Fruit fly (Drosophila melanogaster) whole organism, embryonic: ENCODE data around the gene spas.

Experiments
- B-H1 ChIP-seq: fragments of 200-800 bp; sonication (Bioruptor generic); IDR thresholded peaks from 3 replicates; pipeline ENCODE4 v1.3.6; 2022; ENCODE audit warnings: missing biosample characterization, missing genetic modification characterization
- BEAF-32 ChIP-seq: fragments of 200-800 bp; sonication (Bioruptor generic); optimal IDR thresholded peaks from 3 replicates; lab custom pipeline; 2017; ENCODE audit warnings: missing biosample characterization, missing genetic modification characterization, mild to moderate bottlenecking, moderate library complexity, missing genetic modification reagents
- CG10462 ChIP-seq: fragments of 200-800 bp; sonication (Bioruptor generic); optimal IDR thresholded peaks from 2 replicates; lab custom pipeline; 2016; ENCODE audit warnings: missing biosample characterization, missing genetic modification characterization
- CG10565 ChIP-seq: fragments of 200-800 bp; sonication (Bioruptor generic); optimal IDR thresholded peaks from 3 replicates; lab custom pipeline; 2016; ENCODE audit warnings: missing biosample characterization, mild to moderate bottlenecking, missing genetic modification characterization
- CG10654 ChIP-seq: fragments of 200-800 bp; sonication (Bioruptor generic); optimal IDR thresholded peaks from 2 replicates; lab custom pipeline; 2016; ENCODE audit warnings: missing biosample characterization, missing genetic modification characterization
- CG11696 ChIP-seq: fragments of 200-800 bp; sonication (Bioruptor generic); IDR thresholded peaks from 2 replicates; pipeline ENCODE4 v1.3.6; 2022; ENCODE audit warnings: missing biosample characterization, missing genetic modification characterization
- CG12155 ChIP-seq: fragments of 200-800 bp; sonication (Bioruptor generic); optimal IDR thresholded peaks from 3 replicates; lab custom pipeline; 2016; ENCODE audit warnings: missing biosample characterization, missing genetic modification characterization
- CG12236 ChIP-seq: fragments of 200-800 bp; sonication (Bioruptor generic); optimal IDR thresholded peaks from 2 replicates; lab custom pipeline; 2016; ENCODE audit warnings: missing biosample characterization, missing genetic modification characterization
- CG13287 ChIP-seq: fragments of 200-800 bp; sonication (Bioruptor generic); IDR thresholded peaks from 2 replicates; pipeline ENCODE4 v1.3.6; 2022; ENCODE audit warnings: missing biosample characterization, missing genetic modification characterization; ENCODE audit not compliant: partially characterized antibody
- CG14710 ChIP-seq: fragments of 200-800 bp; sonication (Bioruptor generic); optimal IDR thresholded peaks from 3 replicates; lab custom pipeline; 2019; ENCODE audit warnings: missing biosample characterization, mild to moderate bottlenecking, missing genetic modification characterization, moderate library complexity
- CG15479 ChIP-seq: fragments of 200-800 bp; sonication (Bioruptor generic); optimal IDR thresholded peaks from 3 replicates; lab custom pipeline; 2019; ENCODE audit warnings: missing biosample characterization, mild to moderate bottlenecking, missing genetic modification characterization, moderate library complexity
- CG17328 ChIP-seq: fragments of 200-800 bp; sonication (Bioruptor generic); IDR thresholded peaks from 2 replicates; pipeline ENCODE4 v1.3.6; 2022; ENCODE audit warnings: missing biosample characterization, missing genetic modification characterization
- CG17802 ChIP-seq: fragments of 200-800 bp; sonication (Bioruptor generic); optimal IDR thresholded peaks from 2 replicates; lab custom pipeline; 2018; ENCODE audit warnings: missing biosample characterization, mild to moderate bottlenecking, missing genetic modification characterization, moderate library complexity
- CG2889 ChIP-seq: fragments of 200-800 bp; sonication (Bioruptor generic); IDR thresholded peaks from 3 replicates; pipeline ENCODE4 v1.3.6; 2022; ENCODE audit warnings: missing biosample characterization, missing genetic modification characterization
- CG43689 ChIP-seq: fragments of 200-800 bp; sonication (Bioruptor generic); IDR thresholded peaks from 2 replicates; pipeline ENCODE4 v1.3.6; 2022; ENCODE audit warnings: missing biosample characterization, missing genetic modification characterization
- CG4617 ChIP-seq: fragments of 200-800 bp; sonication (Bioruptor generic); optimal IDR thresholded peaks from 3 replicates; lab custom pipeline; 2016; ENCODE audit warnings: missing biosample characterization, missing genetic modification characterization, borderline replicate concordance
- CG6854 ChIP-seq: fragments of 200-800 bp; sonication (Bioruptor generic); optimal IDR thresholded peaks from 3 replicates; lab custom pipeline; 2017; ENCODE audit warnings: missing biosample characterization, mild to moderate bottlenecking, missing genetic modification characterization
- CG7987 ChIP-seq: fragments of 200-800 bp; sonication (Bioruptor generic); optimal IDR thresholded peaks from 2 replicates; lab custom pipeline; 2018; ENCODE audit warnings: missing biosample characterization, mild to moderate bottlenecking, missing genetic modification characterization, moderate library complexity
- CG8089 ChIP-seq: fragments of 200-800 bp; sonication (Bioruptor generic); optimal IDR thresholded peaks from 3 replicates; lab custom pipeline; 2016; ENCODE audit warnings: missing biosample characterization, missing genetic modification characterization
- CG8944 ChIP-seq: fragments of 200-800 bp; sonication (Bioruptor generic); optimal IDR thresholded peaks from 3 replicates; lab custom pipeline; 2016; ENCODE audit warnings: missing biosample characterization, missing genetic modification characterization
- CG9727 ChIP-seq: fragments of 200-800 bp; sonication (Bioruptor generic); optimal IDR thresholded peaks from 3 replicates; lab custom pipeline; 2017; ENCODE audit warnings: missing biosample characterization, mild to moderate bottlenecking, missing genetic modification characterization
- CG9932 ChIP-seq: fragments of 200-800 bp; sonication (Bioruptor generic); IDR thresholded peaks from 2 replicates; pipeline ENCODE4 v1.3.6; 2022; ENCODE audit warnings: missing biosample characterization, missing genetic modification characterization
- Fer3 ChIP-seq: fragments of 200-800 bp; sonication (Bioruptor generic); optimal IDR thresholded peaks from 2 replicates; lab custom pipeline; 2018; ENCODE audit warnings: missing biosample characterization, mild to moderate bottlenecking, missing genetic modification characterization, moderate library complexity
- HHEX ChIP-seq: fragments of 200-800 bp; sonication (Bioruptor generic); optimal IDR thresholded peaks from 3 replicates; lab custom pipeline; 2017; ENCODE audit warnings: missing biosample characterization, mild to moderate bottlenecking, missing genetic modification characterization, missing genetic modification reagents
- Hr78 ChIP-seq, 2 experiments: fragments of 200-800 bp in 1 of 2; fragments of >200 bp in 1 of 2; sonication (Bioruptor generic) in 1 of 2; optimal IDR thresholded peaks; 2 replicates each; lab custom pipeline; 2017 to 2019; ENCODE audit warnings: missing biosample characterization in 2 of 2, missing genetic modification characterization in 2 of 2, mild to moderate bottlenecking in 1 of 2, moderate library complexity in 1 of 2
- MESR4 ChIP-seq: fragments of 200-800 bp; sonication (Bioruptor generic); optimal IDR thresholded peaks from 2 replicates; lab custom pipeline; 2018; ENCODE audit warnings: missing biosample characterization, mild to moderate bottlenecking, missing genetic modification characterization, moderate library complexity
- Med ChIP-seq: fragments of 200-800 bp; sonication (Bioruptor generic); peaks from one replicate; lab custom pipeline; 2016; ENCODE audit warnings: missing biosample characterization, missing genetic modification characterization, mild to moderate bottlenecking, inconsistent platforms, moderate library complexity
- Optix ChIP-seq: fragments of 200-800 bp; sonication (Bioruptor generic); IDR thresholded peaks from 3 replicates; pipeline ENCODE4 v1.3.6; 2022; ENCODE audit warnings: missing biosample characterization, missing genetic modification characterization
- Rx ChIP-seq: fragments of 200-800 bp; sonication (Bioruptor generic); IDR thresholded peaks from 2 replicates; pipeline ENCODE4 v1.3.6; 2022; ENCODE audit warnings: missing biosample characterization, missing genetic modification characterization
- Ssrp ChIP-seq: fragments of 200-800 bp; sonication (Bioruptor generic); optimal IDR thresholded peaks from 2 replicates; lab custom pipeline; 2018; ENCODE audit warnings: missing biosample characterization, mild to moderate bottlenecking, missing genetic modification characterization, moderate library complexity
- Xrp1 ChIP-seq: fragments of 200-800 bp; sonication (Bioruptor generic); IDR thresholded peaks from 2 replicates; pipeline ENCODE4 v1.3.6; 2022; ENCODE audit warnings: missing biosample characterization, missing genetic modification characterization
- bowl ChIP-seq: fragments of 200-800 bp; sonication (Bioruptor generic); IDR thresholded peaks from 2 replicates; pipeline ENCODE4 v1.3.6; 2022; ENCODE audit warnings: missing biosample characterization, missing genetic modification characterization
- bsh ChIP-seq, 2 experiments: fragments of 200-800 bp; sonication (Bioruptor generic); optimal IDR thresholded peaks; 2 replicates each; lab custom pipeline; 2017 to 2018; ENCODE audit warnings: mild to moderate bottlenecking in 2 of 2, missing biosample characterization in 2 of 2, missing genetic modification characterization in 2 of 2, moderate library complexity in 1 of 2
- dmrt11E ChIP-seq: fragments of 200-800 bp; sonication (Bioruptor generic); optimal IDR thresholded peaks from 3 replicates; lab custom pipeline; 2018; ENCODE audit warnings: missing biosample characterization, mild to moderate bottlenecking, missing genetic modification characterization, moderate library complexity
- fd102C ChIP-seq: fragments of 200-800 bp; sonication (Bioruptor generic); optimal IDR thresholded peaks from 2 replicates; lab custom pipeline; 2018; ENCODE audit warnings: missing biosample characterization, mild to moderate bottlenecking, missing genetic modification characterization, moderate library complexity
- gce ChIP-seq: fragments of 200-800 bp; sonication (Bioruptor generic); IDR thresholded peaks from 3 replicates; pipeline ENCODE4 v1.3.6; 2022; ENCODE audit warnings: missing biosample characterization, missing genetic modification characterization
- gcm ChIP-seq: fragments of 200-800 bp; sonication (Bioruptor generic); optimal IDR thresholded peaks from 2 replicates; lab custom pipeline; 2019; ENCODE audit warnings: missing biosample characterization, mild to moderate bottlenecking, missing genetic modification characterization, moderate library complexity
- hkb ChIP-seq, 2 experiments: fragments of 200-800 bp in 1 of 2; fragments of >200 bp in 1 of 2; sonication (Bioruptor generic) in 1 of 2; IDR thresholded peaks in 1 of 2; optimal IDR thresholded peaks in 1 of 2; 2 replicates each; pipeline versions ENCODE4 v1.3.6 to Lab custom; 2017 to 2022; ENCODE audit warnings: missing biosample characterization in 1 of 2, missing genetic modification characterization in 1 of 2
- hth ChIP-seq: fragments of >200 bp; optimal IDR thresholded peaks from 2 replicates; lab custom pipeline; 2017; ENCODE audit warnings: inconsistent platforms
- insv ChIP-seq, 2 experiments: fragments of 200-800 bp; sonication (Bioruptor generic); optimal IDR thresholded peaks; 3 replicates each; lab custom pipeline; 2016 to 2018; ENCODE audit warnings: missing biosample characterization in 2 of 2, missing genetic modification characterization in 2 of 2
- org-1 ChIP-seq: fragments of 200-800 bp; sonication (Bioruptor generic); optimal IDR thresholded peaks from 2 replicates; lab custom pipeline; 2017; ENCODE audit warnings: missing biosample characterization, missing genetic modification characterization
- pfk ChIP-seq: fragments of 200-800 bp; sonication (Bioruptor generic); optimal IDR thresholded peaks from 2 replicates; lab custom pipeline; 2018; ENCODE audit warnings: missing biosample characterization, mild to moderate bottlenecking, missing genetic modification characterization, moderate library complexity
- pita ChIP-seq: fragments of 200-800 bp; sonication (Bioruptor generic); optimal IDR thresholded peaks from 2 replicates; lab custom pipeline; 2017; ENCODE audit warnings: missing biosample characterization, mild to moderate bottlenecking, missing genetic modification characterization
- psq ChIP-seq: fragments of 200-800 bp; sonication (Bioruptor generic); optimal IDR thresholded peaks from 2 replicates; lab custom pipeline; 2017; ENCODE audit warnings: missing biosample characterization, missing genetic modification characterization
- row ChIP-seq: fragments of 200-800 bp; sonication (Bioruptor generic); IDR thresholded peaks from 3 replicates; pipeline ENCODE4 v1.3.6; 2022; ENCODE audit warnings: missing biosample characterization, missing genetic modification characterization
- sisA ChIP-seq: fragments of 200-800 bp; sonication (Bioruptor generic); IDR thresholded peaks from 2 replicates; pipeline ENCODE4 v1.3.6; 2022; ENCODE audit warnings: missing biosample characterization, missing genetic modification characterization
- slou ChIP-seq: fragments of 200-800 bp; sonication (Bioruptor generic); optimal IDR thresholded peaks from 3 replicates; lab custom pipeline; 2016; ENCODE audit warnings: missing biosample characterization, missing genetic modification characterization
- sna ChIP-seq: fragments of 200-800 bp; sonication (Bioruptor generic); IDR thresholded peaks from 2 replicates; pipeline ENCODE4 v1.3.6; 2022; ENCODE audit warnings: missing biosample characterization, missing genetic modification characterization; ENCODE audit not compliant: partially characterized antibody
- tio ChIP-seq: fragments of 200-800 bp; sonication (Bioruptor generic); optimal IDR thresholded peaks from 2 replicates; lab custom pipeline; 2017; ENCODE audit warnings: missing biosample characterization, missing genetic modification characterization, inconsistent platforms
- tup ChIP-seq: fragments of 200-800 bp; sonication (Bioruptor generic); optimal IDR thresholded peaks from 2 replicates; lab custom pipeline; 2016; ENCODE audit warnings: missing biosample characterization, mild to moderate bottlenecking, missing genetic modification characterization, moderate library complexity

spas gene

dm6 chr3R:24057188-24057587, 19.2 kb downstream of the spas start, which contains the start of gene Hsp68 (continued):
- TF ChIP-seq CG6854 (GFP tag; lab: Kevin White, UChicago) (no peak), Hr78 (GFP tag; optimal IDR thresholded peaks at IDR 0.05; lab: Kevin White, UChicago) (peak in 1 of 2 experiments; percentile 78), CG15479 (GFP tag; lab: Kevin White, UChicago) (no peak), B-H1 (GFP tag; lab: Robert Waterston, UW) (no peak), CG2889 (GFP tag; lab: Robert Waterston, UW) (no peak), CG10565 (GFP tag; lab: Kevin White, UChicago) (no peak), CG17802 (tag; lab: Kevin White, UChicago) (no peak), bsh (GFP tag; optimal IDR thresholded peaks at IDR 0.05; lab: Kevin White, UChicago) (peak in 1 of 2 experiments; percentile 13), bowl (GFP tag; lab: Robert Waterston, UW) (no peak), CG4617 (no peak), tio (no peak), BEAF-32 (no peak), CG12236 (GFP tag; lab: Kevin White, UChicago) (no peak), row (GFP tag; lab: Robert Waterston, UW) (no peak), tup (GFP tag; lab: Kevin White, UChicago) (no peak), sna (0 out of 2 replicates have a peak, but pooled peaks have one; percentile 50), HHEX (GFP tag; lab: Kevin White, UChicago) (no peak), CG7987 (GFP tag; lab: Kevin White, UChicago) (no peak), dmrt11E (tag; lab: Kevin White, UChicago) (no peak), hkb (optimal IDR thresholded peaks at IDR 0.05; lab: Kevin White, UChicago) (no peak), hkb (GFP tag; IDR thresholded peaks at IDR 0.05; lab: Robert Waterston, UW) (no peak), CG9932 (GFP tag; lab: Robert Waterston, UW) (no peak), org-1 (GFP tag; lab: Kevin White, UChicago) (no peak), CG14710 (tag; lab: Kevin White, UChicago) (peak; percentile 11), Optix (GFP tag; lab: Robert Waterston, UW) (no peak), gcm (peak; percentile 40), psq (GFP tag; lab: Kevin White, UChicago) (no peak), pfk (GFP tag; lab: Kevin White, UChicago) (no peak), fd102C (GFP tag; lab: Kevin White, UChicago) (no peak), Ssrp (tag; lab: Kevin White, UChicago) (no peak), Xrp1 (no peak), CG8089 (GFP tag; lab: Kevin White, UChicago) (no peak), hth (lab: Kevin White, UChicago) (no peak), insv (GFP tag; optimal IDR thresholded peaks at IDR 0.05; lab: Kevin White, UChicago) (peak in 1 of 2 experiments; percentile 84), CG9727 (no peak), CG11696 (GFP tag; lab: Robert Waterston, UW) (0 out of 2 replicates have a peak, but pooled peaks have one; percentile 10), CG12155 (GFP tag; lab: Kevin White, UChicago) (no peak), CG10462 (GFP tag; lab: Kevin White, UChicago) (no peak), CG17328 (no peak), CG13287 (peak; percentile 40), MESR4 (GFP tag; lab: Kevin White, UChicago) (peak; percentile 35), gce (GFP tag; lab: Robert Waterston, UW) (no peak), sisA (no peak), Fer3 (tag; lab: Kevin White, UChicago) (no peak), Med (GFP tag; lab: Kevin White, UChicago) (peak; percentile 81), CG8944 (GFP tag; lab: Kevin White, UChicago) (no peak), Rx (GFP tag; lab: Robert Waterston, UW) (no peak), slou (GFP tag; lab: Kevin White, UChicago) (no peak), pita (GFP tag; lab: Kevin White, UChicago) (no peak), CG43689 (GFP tag; lab: Robert Waterston, UW) (no peak), CG10654 (no peak)
